Fruit fly (Drosophila melanogaster): ENCODE measurements around the gene PolE1.

DNA sequence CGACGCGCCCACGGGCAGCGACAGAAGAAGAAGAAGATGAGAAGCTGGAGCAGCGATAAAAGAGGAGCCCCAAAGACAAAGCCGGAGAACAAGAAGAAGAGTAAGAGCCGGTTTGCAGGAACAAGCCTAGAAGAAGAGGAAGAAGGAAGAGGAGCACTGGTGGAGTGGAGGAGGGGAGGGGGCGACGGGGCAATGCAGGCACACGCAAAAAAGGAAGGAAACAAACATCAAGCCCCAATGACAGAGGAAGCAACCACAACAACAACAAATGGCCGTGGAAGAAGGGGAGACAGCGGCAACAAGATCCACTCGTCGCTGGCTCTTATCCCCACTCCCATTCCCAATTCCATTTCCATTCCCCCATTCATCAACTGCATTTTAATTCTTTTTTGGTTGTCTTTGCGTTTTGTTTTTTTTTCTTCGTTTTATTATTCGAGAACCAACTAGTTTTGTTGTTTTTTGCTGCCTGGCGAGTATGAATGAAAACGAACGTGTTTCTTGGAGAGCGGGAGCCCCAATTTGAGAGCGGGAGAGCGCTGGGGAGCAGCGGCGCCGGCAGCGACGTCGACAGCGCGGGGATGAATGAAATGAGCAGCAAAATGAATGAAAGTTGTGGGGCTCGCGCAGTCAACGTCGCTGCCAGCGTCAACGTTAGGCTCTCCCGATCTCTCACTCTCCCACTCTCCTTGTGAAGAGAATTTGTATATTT is 13.7 kb upstream of the PolE1 start:
- TF ChIP-seq sens-2 (GFP tag; IDR thresholded peaks at IDR 0.05) (no peak), CG3838 (GFP tag; optimal IDR thresholded peaks at IDR 0.05) (no peak), CG12071 (GFP tag; optimal IDR thresholded peaks at IDR 0.05) (no peak), CG4424 (GFP tag; optimal IDR thresholded peaks at IDR 0.05) (no peak), CG8290 (GFP tag; optimal IDR thresholded peaks at IDR 0.05) (no peak), CG8290 (tag; optimal IDR thresholded peaks at IDR 0.05) (no peak), pros (GFP tag; optimal IDR thresholded peaks at IDR 0.05) (no peak), pzg (GFP tag; optimal IDR thresholded peaks at IDR 0.05) (no peak), CG17328 (GFP tag; IDR thresholded peaks at IDR 0.05) (no peak), Jarid2 (GFP tag; optimal IDR thresholded peaks at IDR 0.05) (no peak), Mrtf (GFP tag; IDR thresholded peaks at IDR 0.05) (no peak), Hr78 (GFP tag; optimal IDR thresholded peaks at IDR 0.05) (no peak), gsb-n (tag; optimal IDR thresholded peaks at IDR 0.05) (no peak), Dbx (GFP tag; IDR thresholded peaks at IDR 0.05) (no peak), lbe (GFP tag; optimal IDR thresholded peaks at IDR 0.05) (peak; percentile 51)
